Worm (Caenorhabditis elegans): ENCODE data around the gene madf-11.

DNA sequence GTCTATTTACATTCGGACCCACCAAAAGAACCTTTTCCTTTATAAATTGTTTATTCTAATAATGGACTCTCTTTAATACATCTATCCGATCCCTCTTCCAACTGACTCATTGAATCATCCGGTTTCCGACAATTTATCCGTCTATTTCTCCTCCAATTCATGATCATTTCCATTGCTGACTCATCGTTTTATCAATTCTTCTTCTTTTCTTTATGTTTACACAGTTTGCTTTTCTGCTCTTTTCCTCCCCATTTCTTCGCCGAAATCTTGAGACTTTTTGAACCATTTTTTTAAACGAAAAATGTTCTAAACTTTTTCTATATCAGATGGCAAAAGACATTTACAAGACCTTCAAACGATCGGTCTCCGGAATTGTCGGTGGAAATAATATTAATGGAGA, 7.8 kb downstream of the madf-11 start, which contains the start of gene ced-6:
- TF ChIP-seq lin-40 (tag; optimal IDR thresholded peaks at IDR 0.05), result no peak
- no peak for TF ChIP-seq unc-62 (GFP tag; optimal IDR thresholded peaks at IDR 0.05)
- no peak for TF ChIP-seq hrde-1 (tag; optimal IDR thresholded peaks at IDR 0.05; ENCODE audit: borderline replicate concordance)
- no peak for TF ChIP-seq egl-44 (GFP tag; IDR thresholded peaks at IDR 0.05)
- TF ChIP-seq zim-3 (tag; optimal IDR thresholded peaks at IDR 0.05), result no peak

Measured in whole organism, young adult.